Fruit fly (Drosophila melanogaster) whole organism, embryonic: ENCODE measurements around the gene CG15865.

Source experiments
- Bgb ChIP-seq: fragments of 200-800 bp; sonication (Bioruptor generic); IDR thresholded peaks from 2 replicates; pipeline ENCODE4 v1.3.6; 2022; ENCODE audit warnings: missing biosample characterization, missing genetic modification characterization; ENCODE audit not compliant: partially characterized antibody
- CG11504 ChIP-seq: fragments of 200-800 bp; sonication (Bioruptor generic); optimal IDR thresholded peaks from 3 replicates; lab custom pipeline; 2019; ENCODE audit warnings: missing biosample characterization, mild to moderate bottlenecking, missing genetic modification characterization, moderate library complexity
- CG11696 ChIP-seq: fragments of 200-800 bp; sonication (Bioruptor generic); IDR thresholded peaks from 2 replicates; pipeline ENCODE4 v1.3.6; 2022; ENCODE audit warnings: missing biosample characterization, missing genetic modification characterization
- CG12299 ChIP-seq: fragments of 200-800 bp; sonication (Bioruptor generic); optimal IDR thresholded peaks from 2 replicates; lab custom pipeline; 2018; ENCODE audit warnings: missing biosample characterization, mild to moderate bottlenecking, missing genetic modification characterization
- CG13424 ChIP-seq: fragments of 200-800 bp; sonication (Bioruptor generic); optimal IDR thresholded peaks from 2 replicates; lab custom pipeline; 2019; ENCODE audit warnings: missing biosample characterization, mild to moderate bottlenecking, missing genetic modification characterization, moderate library complexity
- CG15601 ChIP-seq: fragments of 200-800 bp; sonication (Bioruptor generic); optimal IDR thresholded peaks from 3 replicates; lab custom pipeline; 2019; ENCODE audit warnings: missing biosample characterization, mild to moderate bottlenecking, missing genetic modification characterization, moderate library complexity
- CG1603 ChIP-seq: fragments of 200-800 bp; sonication (Bioruptor generic); optimal IDR thresholded peaks from 2 replicates; lab custom pipeline; 2019; ENCODE audit warnings: missing biosample characterization, mild to moderate bottlenecking, missing genetic modification characterization, moderate library complexity
- CG17361 ChIP-seq: fragments of 200-800 bp; sonication (Bioruptor generic); IDR thresholded peaks from 3 replicates; pipeline ENCODE4 v1.3.6; 2022; ENCODE audit warnings: missing biosample characterization, missing genetic modification characterization
- CG17385 ChIP-seq: fragments of 200-800 bp; sonication (Bioruptor generic); optimal IDR thresholded peaks from 3 replicates; lab custom pipeline; 2018; ENCODE audit warnings: missing biosample characterization, mild to moderate bottlenecking, missing genetic modification characterization
- CG18262 ChIP-seq: fragments of 200-800 bp; optimal IDR thresholded peaks from 3 replicates; lab custom pipeline; 2019; ENCODE audit warnings: missing biosample characterization, mild to moderate bottlenecking, missing genetic modification characterization, moderate library complexity
- CG18599 ChIP-seq: fragments of 200-800 bp; sonication (Bioruptor generic); optimal IDR thresholded peaks from 3 replicates; lab custom pipeline; 2017; ENCODE audit warnings: missing biosample characterization, missing genetic modification characterization, mild to moderate bottlenecking, moderate library complexity, missing genetic modification reagents
- CG18764 ChIP-seq: fragments of 200-800 bp; sonication (Bioruptor generic); optimal IDR thresholded peaks from 3 replicates; lab custom pipeline; 2016; ENCODE audit warnings: missing biosample characterization, missing genetic modification characterization
- CG2678 ChIP-seq: fragments of 200-800 bp; sonication (Bioruptor generic); optimal IDR thresholded peaks from 3 replicates; lab custom pipeline; 2019; ENCODE audit warnings: missing biosample characterization, mild to moderate bottlenecking, missing genetic modification characterization, moderate library complexity
- CG30403 ChIP-seq: fragments of 200-800 bp; sonication (Bioruptor generic); optimal IDR thresholded peaks from 3 replicates; lab custom pipeline; 2016; ENCODE audit warnings: missing biosample characterization, missing genetic modification characterization
- CG31441 ChIP-seq: fragments of 200-800 bp; sonication (Bioruptor generic); IDR thresholded peaks from 2 replicates; pipeline ENCODE4 v1.3.6; 2022; ENCODE audit warnings: missing biosample characterization, missing genetic modification characterization
- CG3281 ChIP-seq: fragments of 200-800 bp; sonication (Bioruptor generic); optimal IDR thresholded peaks from 3 replicates; lab custom pipeline; 2017; ENCODE audit warnings: missing biosample characterization, mild to moderate bottlenecking, missing genetic modification characterization
- CG3995 ChIP-seq: fragments of 200-800 bp; sonication (Bioruptor generic); optimal IDR thresholded peaks from 3 replicates; lab custom pipeline; 2016; ENCODE audit warnings: missing biosample characterization, missing genetic modification characterization
- CG4282 ChIP-seq: fragments of 200-800 bp; sonication (Bioruptor generic); optimal IDR thresholded peaks from 2 replicates; lab custom pipeline; 2016; ENCODE audit warnings: missing biosample characterization, missing genetic modification characterization
- CG6791 ChIP-seq: fragments of 200-800 bp; sonication (Bioruptor generic); IDR thresholded peaks from 3 replicates; pipeline ENCODE4 v1.3.6; 2022; ENCODE audit warnings: missing biosample characterization, missing genetic modification characterization; ENCODE audit not compliant: partially characterized antibody
- CoRest ChIP-seq: fragments of 200-800 bp; sonication (Bioruptor generic); optimal IDR thresholded peaks from 3 replicates; lab custom pipeline; 2018; ENCODE audit warnings: missing biosample characterization, mild to moderate bottlenecking, missing genetic modification characterization, moderate library complexity
- Fer1 ChIP-seq: fragments of 200-800 bp; sonication (Bioruptor generic); optimal IDR thresholded peaks from 2 replicates; lab custom pipeline; 2017; ENCODE audit warnings: missing biosample characterization, mild to moderate bottlenecking, missing genetic modification characterization
- Lpt ChIP-seq: fragments of >200 bp; optimal IDR thresholded peaks from 2 replicates; lab custom pipeline; 2018; ENCODE audit warnings: missing biosample characterization, missing genetic modification characterization
- Med ChIP-seq: fragments of 200-800 bp; sonication (Bioruptor generic); peaks from one replicate; lab custom pipeline; 2016; ENCODE audit warnings: missing biosample characterization, missing genetic modification characterization, mild to moderate bottlenecking, inconsistent platforms, moderate library complexity
- Meics ChIP-seq: fragments of 200-800 bp; sonication (Bioruptor generic); optimal IDR thresholded peaks from 2 replicates; lab custom pipeline; 2017; ENCODE audit warnings: missing biosample characterization, mild to moderate bottlenecking, missing genetic modification characterization
- Pdp1 ChIP-seq, 2 experiments: fragments of 200-800 bp; sonication (Bioruptor generic); optimal IDR thresholded peaks; 3 replicates each; lab custom pipeline; 2016; ENCODE audit warnings: missing biosample characterization in 2 of 2, missing genetic modification characterization in 2 of 2, mild to moderate bottlenecking in 1 of 2, moderate library complexity in 1 of 2
- Sox102F ChIP-seq: fragments of 200-800 bp; sonication (Bioruptor generic); optimal IDR thresholded peaks from 2 replicates; lab custom pipeline; 2018; ENCODE audit warnings: missing biosample characterization, mild to moderate bottlenecking, missing genetic modification characterization, moderate library complexity
- ab ChIP-seq: fragments of 200-800 bp; sonication (Bioruptor generic); optimal IDR thresholded peaks from 2 replicates; lab custom pipeline; 2016; ENCODE audit warnings: missing biosample characterization, missing genetic modification characterization
- al ChIP-seq: fragments of 200-800 bp; sonication (Bioruptor generic); IDR thresholded peaks from 2 replicates; pipeline ENCODE4 v1.3.6; 2022; ENCODE audit warnings: missing biosample characterization, missing genetic modification characterization
- bcd ChIP-seq: fragments of 200-800 bp; sonication (Bioruptor generic); optimal IDR thresholded peaks from 2 replicates; lab custom pipeline; 2017; ENCODE audit warnings: missing biosample characterization, mild to moderate bottlenecking, missing genetic modification characterization
- dmrt99B ChIP-seq: fragments of 200-800 bp; sonication (Bioruptor generic); optimal IDR thresholded peaks from 2 replicates; lab custom pipeline; 2018; ENCODE audit warnings: missing biosample characterization, mild to moderate bottlenecking, missing genetic modification characterization, moderate library complexity
- dysf ChIP-seq: fragments of 200-800 bp; sonication (Bioruptor generic); IDR thresholded peaks from 3 replicates; pipeline ENCODE4 v1.3.6; 2022; ENCODE audit warnings: missing biosample characterization, missing genetic modification characterization
- fd96Cb ChIP-seq: fragments of 200-800 bp; sonication (Bioruptor generic); optimal IDR thresholded peaks from 2 replicates; lab custom pipeline; 2018; ENCODE audit warnings: missing biosample characterization, mild to moderate bottlenecking, missing genetic modification characterization, moderate library complexity
- gem ChIP-seq: fragments of 200-800 bp; sonication (Bioruptor generic); optimal IDR thresholded peaks from 2 replicates; lab custom pipeline; 2019; ENCODE audit warnings: missing biosample characterization, mild to moderate bottlenecking, missing genetic modification characterization, moderate library complexity
- grau ChIP-seq: fragments of 200-800 bp; optimal IDR thresholded peaks from 3 replicates; lab custom pipeline; 2019; ENCODE audit warnings: missing biosample characterization, mild to moderate bottlenecking, missing genetic modification characterization, moderate library complexity
- gt ChIP-seq: fragments of 200-800 bp; sonication (Bioruptor generic); IDR thresholded peaks from 2 replicates; pipeline ENCODE4 v1.3.6; 2022; ENCODE audit warnings: missing biosample characterization, missing genetic modification characterization
- lab ChIP-seq: fragments of 200-800 bp; sonication (Bioruptor generic); optimal IDR thresholded peaks from 3 replicates; lab custom pipeline; 2017; ENCODE audit warnings: missing biosample characterization, missing genetic modification characterization, mild to moderate bottlenecking, moderate library complexity, missing genetic modification reagents
- org-1 ChIP-seq: fragments of 200-800 bp; sonication (Bioruptor generic); optimal IDR thresholded peaks from 2 replicates; lab custom pipeline; 2017; ENCODE audit warnings: missing biosample characterization, missing genetic modification characterization
- phol ChIP-seq: fragments of 200-800 bp; sonication (Bioruptor generic); optimal IDR thresholded peaks from 3 replicates; lab custom pipeline; 2018; ENCODE audit warnings: missing biosample characterization, mild to moderate bottlenecking, missing genetic modification characterization, moderate library complexity
- row ChIP-seq: fragments of 200-800 bp; sonication (Bioruptor generic); IDR thresholded peaks from 3 replicates; pipeline ENCODE4 v1.3.6; 2022; ENCODE audit warnings: missing biosample characterization, missing genetic modification characterization
- schlank ChIP-seq: fragments of 200-800 bp; sonication (Bioruptor generic); optimal IDR thresholded peaks from 2 replicates; lab custom pipeline; 2018; ENCODE audit warnings: missing biosample characterization, mild to moderate bottlenecking, missing genetic modification characterization
- scrt ChIP-seq: fragments of 200-800 bp; sonication (Bioruptor generic); optimal IDR thresholded peaks from 2 replicates; lab custom pipeline; 2018; ENCODE audit warnings: missing biosample characterization, mild to moderate bottlenecking, missing genetic modification characterization, moderate library complexity
- sens ChIP-seq: fragments of 200-800 bp; sonication (Bioruptor generic); peaks from one replicate; lab custom pipeline; 2016; ENCODE audit warnings: missing biosample characterization, missing genetic modification characterization
- stwl ChIP-seq: fragments of 200-800 bp; sonication (Bioruptor generic); optimal IDR thresholded peaks from 3 replicates; lab custom pipeline; 2018; ENCODE audit warnings: missing biosample characterization, mild to moderate bottlenecking, missing genetic modification characterization, moderate library complexity
- tup ChIP-seq: fragments of 200-800 bp; sonication (Bioruptor generic); optimal IDR thresholded peaks from 2 replicates; lab custom pipeline; 2016; ENCODE audit warnings: missing biosample characterization, mild to moderate bottlenecking, missing genetic modification characterization, moderate library complexity

CG15865 gene

DNA sequence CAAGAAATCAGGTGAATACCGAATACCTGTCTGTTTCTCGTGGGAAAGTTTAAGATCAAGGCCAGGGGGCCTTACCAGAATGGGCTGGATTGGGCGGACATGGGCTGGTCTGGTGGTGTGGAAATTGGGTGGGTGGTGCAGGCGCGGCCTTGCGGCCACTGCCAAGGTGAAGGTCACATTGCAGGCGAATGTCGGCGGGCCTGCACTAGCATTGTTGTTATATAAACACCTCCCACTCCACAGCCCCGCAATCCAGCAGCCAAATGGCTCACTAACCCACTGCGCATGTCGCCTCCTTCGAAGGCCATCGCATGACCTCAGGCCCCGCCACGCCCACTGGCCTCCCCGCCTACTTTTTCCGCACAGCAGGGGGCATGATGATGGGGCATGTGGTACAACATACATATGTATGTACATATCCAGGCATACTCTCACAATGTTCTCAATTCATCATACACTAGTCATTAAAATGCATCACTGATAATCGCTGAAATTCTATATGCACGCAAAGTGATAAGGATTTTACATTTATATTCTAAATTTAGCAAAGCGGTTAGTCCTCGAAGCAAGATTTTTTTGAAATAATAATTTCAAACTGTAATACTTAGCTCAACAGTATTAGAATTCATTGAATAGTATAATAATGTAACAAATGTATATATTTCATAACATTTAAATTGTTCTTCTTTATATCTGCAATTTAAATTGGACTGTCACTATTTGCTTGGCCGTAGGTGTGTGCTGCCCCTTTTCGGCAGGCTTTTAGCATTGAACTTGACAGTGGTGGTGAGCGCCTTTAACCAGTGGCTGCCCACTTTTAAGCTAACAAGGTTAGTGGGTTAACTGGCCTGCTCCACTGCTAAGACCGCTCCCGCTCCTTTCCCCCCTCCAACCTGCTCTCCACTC is 32.6 kb upstream of the CG15865 start (continued):
- TF ChIP-seq Pdp1 (GFP tag; optimal IDR thresholded peaks at IDR 0.05; lab: Kevin White, UChicago) = peak in 1 of 2 experiments; percentile 57
- no peak for TF ChIP-seq al (GFP tag; lab: Robert Waterston, UW)
- peak; percentile 1 for TF ChIP-seq CG13424 (tag; lab: Kevin White, UChicago)
- TF ChIP-seq lab (GFP tag; lab: Kevin White, UChicago) = peak; percentile 17
- TF ChIP-seq CG18599 (GFP tag; lab: Kevin White, UChicago) = peak; percentile 40
- 0 out of 2 replicates have a peak, but pooled peaks have one; percentile 20 for TF ChIP-seq CG11696
- TF ChIP-seq Meics (GFP tag; lab: Kevin White, UChicago) = peak; percentile 40
- TF ChIP-seq grau (tag; lab: Kevin White, UChicago) = peak; percentile 13
- peak; percentile 18 for TF ChIP-seq Sox102F (GFP tag; lab: Kevin White, UChicago)
- TF ChIP-seq dysf (GFP tag; lab: Robert Waterston, UW) = 0 out of 3 replicates have a peak, but pooled peaks have one; percentile 18
- TF ChIP-seq dmrt99B (tag; lab: Kevin White, UChicago) = peak; percentile 30
- TF ChIP-seq CG11504 (tag; lab: Kevin White, UChicago) = peak; percentile 55
- 0 out of 2 replicates have a peak, but pooled peaks have one; percentile 12 for TF ChIP-seq CG31441 (GFP tag; lab: Robert Waterston, UW)
- 0 out of 3 replicates have a peak, but pooled peaks have one; percentile 27 for TF ChIP-seq CG6791 (GFP tag; lab: Robert Waterston, UW)
- TF ChIP-seq CG15601 = no peak
- TF ChIP-seq CG18262 = peak; percentile 37
- TF ChIP-seq CG3995 = no peak
- no peak for TF ChIP-seq tup (GFP tag; lab: Kevin White, UChicago)
- peak; percentile 2 for TF ChIP-seq phol (tag; lab: Kevin White, UChicago)
- peak; percentile 13 for TF ChIP-seq CG17385 (GFP tag; lab: Kevin White, UChicago)
- no peak for TF ChIP-seq CG1603 (tag; lab: Kevin White, UChicago)
- TF ChIP-seq sens (GFP tag; lab: Kevin White, UChicago) = peak; percentile 48
- TF ChIP-seq stwl (tag; lab: Kevin White, UChicago) = no peak
- TF ChIP-seq CG12299 = no peak
- TF ChIP-seq gt (GFP tag; lab: Robert Waterston, UW) = no peak
- TF ChIP-seq Lpt (GFP tag; lab: Kevin White, UChicago) = no peak
- no peak for TF ChIP-seq Bgb (GFP tag; lab: Robert Waterston, UW)
- TF ChIP-seq schlank (tag; lab: Kevin White, UChicago) = no peak
- TF ChIP-seq scrt (GFP tag; lab: Kevin White, UChicago) = no peak
- 0 out of 3 replicates have a peak, but pooled peaks have one; percentile 13 for TF ChIP-seq row
- TF ChIP-seq gem (tag; lab: Kevin White, UChicago) = peak; percentile 49
- TF ChIP-seq CG2678 (tag; lab: Kevin White, UChicago) = peak; percentile 55
- TF ChIP-seq Fer1 (GFP tag; lab: Kevin White, UChicago) = peak; percentile 21
- TF ChIP-seq CG30403 (GFP tag; lab: Kevin White, UChicago) = peak; percentile 7
- no peak for TF ChIP-seq CG18764 (GFP tag; lab: Kevin White, UChicago)
- TF ChIP-seq bcd (GFP tag; lab: Kevin White, UChicago) = peak; percentile 11
- peak; percentile 53 for TF ChIP-seq Med (GFP tag; lab: Kevin White, UChicago)
- TF ChIP-seq fd96Cb = peak; percentile 11
- TF ChIP-seq CG17361 (GFP tag; lab: Robert Waterston, UW) = peak; percentile 48
- TF ChIP-seq CoRest (tag; lab: Kevin White, UChicago) = peak; percentile 17
- TF ChIP-seq org-1 (GFP tag; lab: Kevin White, UChicago) = peak; percentile 8
- no peak for TF ChIP-seq ab (GFP tag; lab: Kevin White, UChicago)
- TF ChIP-seq CG3281 (GFP tag; lab: Kevin White, UChicago) = peak; percentile 24
- TF ChIP-seq CG4282 (GFP tag; lab: Kevin White, UChicago) = no peak
